Worm (Caenorhabditis elegans) whole organism, L1 larva: Measurements from ENCODE around the gene nhr-235.

Experiments used
- F16B12.6 ChIP-seq: fragments of 150-350 bp; optimal IDR thresholded peaks from 2 replicates; lab custom pipeline; 2014; ENCODE audit warnings: missing biosample characterization, missing genetic modification characterization
- alr-1 ChIP-seq: fragments of 200-800 bp; sonication (Bioruptor generic); optimal IDR thresholded peaks from 2 replicates; lab custom pipeline; 2018; ENCODE audit warnings: borderline replicate concordance, mild to moderate bottlenecking, missing genetic modification characterization, missing compliant biosample characterization
- ceh-63 ChIP-seq: fragments of 200-800 bp; sonication (Bioruptor generic); optimal IDR thresholded peaks from 2 replicates; lab custom pipeline; 2018; ENCODE audit warnings: mild to moderate bottlenecking, missing genetic modification characterization, missing compliant biosample characterization
- ceh-88 ChIP-seq: fragments of 200-800 bp; sonication (Bioruptor generic); IDR thresholded peaks from 2 replicates; pipeline ENCODE4 v1.3.6; 2022; ENCODE audit warnings: missing genetic modification characterization, missing compliant biosample characterization
- ceh-90 ChIP-seq: sonication (generic microtip); optimal IDR thresholded peaks from 2 replicates; lab custom pipeline; 2016; ENCODE audit warnings: missing genetic modification characterization, missing compliant biosample characterization
- efl-1 ChIP-seq, 4 experiments: fragments of 150-350 bp; optimal IDR thresholded peaks in 3 of 4; peaks in 1 of 4; 1 replicate in 1 of 4; 2 replicates in 3 of 4; lab custom pipeline; 2014; ENCODE audit warnings: missing biosample characterization in 2 of 4, missing genetic modification characterization in 2 of 4, missing genetic modification reagents in 2 of 4
- efl-3 ChIP-seq: fragments of 200-800 bp; sonication (Bioruptor generic); optimal IDR thresholded peaks from 2 replicates; lab custom pipeline; 2018; ENCODE audit warnings: mild to moderate bottlenecking, missing genetic modification characterization, missing compliant biosample characterization
- egl-13 ChIP-seq: sonication (generic microtip); optimal IDR thresholded peaks from 2 replicates; lab custom pipeline; 2016; ENCODE audit warnings: missing genotype, missing genetic modification reagents, missing genetic modification characterization, missing compliant biosample characterization
- egl-27 ChIP-seq, 2 experiments: fragments of 150-350 bp in 1 of 2; sonication (generic microtip); optimal IDR thresholded peaks; 3 replicates each; lab custom pipeline; 2017 to 2018; ENCODE audit warnings: missing biosample characterization in 2 of 2, missing genetic modification characterization in 2 of 2, missing genetic modification reagents in 2 of 2
- elt-2 ChIP-seq: sonication (generic microtip); optimal IDR thresholded peaks from 2 replicates; lab custom pipeline; 2016; ENCODE audit warnings: missing genetic modification characterization, mild to moderate bottlenecking, inconsistent platforms, missing compliant biosample characterization, missing genetic modification reagents
- grh-1 ChIP-seq: fragments of 200-800 bp; sonication (Bioruptor generic); IDR thresholded peaks from 2 replicates; pipeline ENCODE4 v1.3.6; 2022; ENCODE audit warnings: missing genetic modification reagents, missing genetic modification characterization, missing compliant biosample characterization
- hpl-2 ChIP-seq: fragments of 150-350 bp; optimal IDR thresholded peaks from 2 replicates; lab custom pipeline; 2014; ENCODE audit warnings: missing biosample characterization, missing genetic modification reagents, missing genetic modification characterization
- irx-1 ChIP-seq: sonication (generic microtip); optimal IDR thresholded peaks from 2 replicates; lab custom pipeline; 2016; ENCODE audit warnings: missing genetic modification characterization, missing compliant biosample characterization
- lin-13 ChIP-seq: fragments of 150-350 bp; optimal IDR thresholded peaks from 2 replicates; lab custom pipeline; 2014; ENCODE audit warnings: missing biosample characterization, missing genetic modification reagents, missing genetic modification characterization
- lin-14 ChIP-seq: fragments of 200-800 bp; sonication (Bioruptor generic); optimal IDR thresholded peaks from 2 replicates; lab custom pipeline; 2018; ENCODE audit warnings: mild to moderate bottlenecking, missing genetic modification characterization, moderate library complexity, missing compliant biosample characterization
- lin-35 ChIP-seq, 2 experiments: fragments of 150-350 bp; optimal IDR thresholded peaks; 2 replicates each; lab custom pipeline; 2014; ENCODE audit warnings: missing biosample characterization in 2 of 2, missing genetic modification characterization in 2 of 2, missing genetic modification reagents in 2 of 2
- lir-3 ChIP-seq: sonication (generic microtip); optimal IDR thresholded peaks from 2 replicates; lab custom pipeline; 2016; ENCODE audit warnings: mild to moderate bottlenecking, missing genetic modification characterization, moderate library complexity, missing compliant biosample characterization; ENCODE audit not compliant: poor library complexity
- lsy-2 ChIP-seq, 2 experiments: fragments of 150-350 bp; optimal IDR thresholded peaks; 2 replicates each; lab custom pipeline; 2014; ENCODE audit warnings: missing biosample characterization in 2 of 2, missing genetic modification characterization in 2 of 2
- mab-9 ChIP-seq: fragments of 200-800 bp; sonication (Bioruptor generic); IDR thresholded peaks from 2 replicates; pipeline ENCODE4 v1.3.6; 2022; ENCODE audit warnings: missing genetic modification reagents, missing genetic modification characterization, missing compliant biosample characterization
- mef-2 ChIP-seq: fragments of 150-350 bp; optimal IDR thresholded peaks from 2 replicates; lab custom pipeline; 2014; ENCODE audit warnings: missing biosample characterization, missing genetic modification characterization
- nhr-11 ChIP-seq: fragments of 150-350 bp; optimal IDR thresholded peaks from 2 replicates; lab custom pipeline; 2014; ENCODE audit warnings: missing biosample characterization, missing genetic modification characterization
- nhr-20 ChIP-seq: sonication (generic microtip); optimal IDR thresholded peaks from 2 replicates; lab custom pipeline; 2016; ENCODE audit warnings: mild to moderate bottlenecking, missing genetic modification characterization, missing compliant biosample characterization
- nhr-237 ChIP-seq: fragments of 150-350 bp; optimal IDR thresholded peaks from 2 replicates; lab custom pipeline; 2014; ENCODE audit warnings: missing biosample characterization, missing genetic modification characterization
- nhr-71 ChIP-seq: sonication (generic microtip); optimal IDR thresholded peaks from 2 replicates; lab custom pipeline; 2016; ENCODE audit warnings: mild to moderate bottlenecking, missing genetic modification characterization, moderate library complexity, missing compliant biosample characterization
- nhr-85 ChIP-seq: sonication (generic microtip); peaks from one replicate; lab custom pipeline; 2016; ENCODE audit warnings: missing genetic modification characterization, inconsistent platforms, missing compliant biosample characterization
- nhr-90 ChIP-seq: sonication (generic microtip); optimal IDR thresholded peaks from 2 replicates; lab custom pipeline; 2016; ENCODE audit warnings: mild to moderate bottlenecking, missing genetic modification characterization, missing compliant biosample characterization; ENCODE audit not compliant: poor library complexity
- pag-3 ChIP-seq: sonication (generic microtip); optimal IDR thresholded peaks from 2 replicates; lab custom pipeline; 2017; ENCODE audit warnings: missing genetic modification characterization, mild to moderate bottlenecking, missing compliant biosample characterization, antibody characterized with exemption, borderline replicate concordance; ENCODE audit not compliant: insufficient read depth
- snpc-4 ChIP-seq: fragments of 150-350 bp; optimal IDR thresholded peaks from 2 replicates; lab custom pipeline; 2014; ENCODE audit warnings: missing biosample characterization, missing genetic modification characterization
- sox-4 ChIP-seq: sonication (generic microtip); optimal IDR thresholded peaks from 2 replicates; lab custom pipeline; 2016; ENCODE audit warnings: missing genetic modification characterization, missing compliant biosample characterization
- swsn-7 ChIP-seq: sonication (generic microtip); optimal IDR thresholded peaks from 2 replicates; lab custom pipeline; 2016; ENCODE audit warnings: missing genetic modification characterization, missing compliant biosample characterization
- tbx-2 ChIP-seq: sonication (generic microtip); optimal IDR thresholded peaks from 2 replicates; lab custom pipeline; 2016; ENCODE audit warnings: missing genetic modification characterization, missing compliant biosample characterization
- unc-130 ChIP-seq: fragments of 150-350 bp; optimal IDR thresholded peaks from 2 replicates; lab custom pipeline; 2017; ENCODE audit warnings: missing biosample characterization, missing genetic modification characterization, inconsistent platforms

The nhr-235 gene

DNA sequence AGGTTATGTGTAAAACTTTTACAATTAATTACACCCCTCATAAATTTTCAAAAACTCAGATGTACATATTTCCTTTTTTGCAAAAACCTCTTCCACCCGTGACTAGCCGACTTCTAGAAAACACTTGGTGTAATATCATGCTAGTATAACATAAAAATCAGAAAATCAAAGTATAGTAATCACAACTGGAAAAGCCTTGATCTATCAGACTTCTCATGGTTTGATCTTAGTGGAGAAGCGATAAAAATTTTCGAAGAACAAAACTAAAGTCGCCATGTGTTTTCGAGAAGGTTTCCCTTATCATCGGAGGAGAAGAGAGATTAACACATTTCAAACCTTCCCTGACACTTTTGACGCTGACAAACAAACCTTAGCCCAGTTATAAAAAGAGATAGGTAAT, 11.9 kb upstream of the nhr-235 start, which contains the start of gene nspe-5 (continued):
- TF ChIP-seq mab-9 (GFP tag; lab: Robert Waterston, UW) (no peak), lin-13 (GFP tag; lab: Kevin White, UChicago) (no peak), elt-2 (tag; lab: Kevin White, UChicago) (no peak), irx-1 (tag; lab: Kevin White, UChicago) (no peak), lsy-2 (tag; optimal IDR thresholded peaks at IDR 0.05; lab: Kevin White, UChicago) (no peak), nhr-237 (tag; lab: Kevin White, UChicago) (no peak), egl-27 (tag; optimal IDR thresholded peaks at IDR 0.05; lab: Kevin White, UChicago) (no peak), egl-13 (tag; lab: Kevin White, UChicago) (no peak), lir-3 (tag; lab: Kevin White, UChicago) (no peak), nhr-20 (tag; lab: Kevin White, UChicago) (peak; percentile 34), swsn-7 (tag; lab: Kevin White, UChicago) (no peak), lin-35 (GFP tag; optimal IDR thresholded peaks at IDR 0.05; lab: Kevin White, UChicago) (no peak), alr-1 (no peak), efl-3 (GFP tag; lab: Kevin White, UChicago) (no peak), sox-4 (tag; lab: Kevin White, UChicago) (no peak), mef-2 (tag; lab: Kevin White, UChicago) (no peak), F16B12.6 (tag; lab: Kevin White, UChicago) (no peak), snpc-4 (tag; lab: Kevin White, UChicago) (no peak)

ce11 chrII:12629387-12629786, 11.1 kb upstream of the nhr-235 start, which contains the start of gene Y38E10A.28:
Y38E10A.28 (plus strand) TSS chrII:12629687.
- no peak for TF ChIP-seq pag-3 (tag; lab: Kevin White, UChicago)
- TF ChIP-seq nhr-71 = no peak
- no peak for TF ChIP-seq efl-1 (optimal IDR thresholded peaks at IDR 0.05; lab: Kevin White, UChicago)
- no peak for TF ChIP-seq efl-1 (GFP tag; optimal IDR thresholded peaks at IDR 0.05 in 1 of 2; lab: Kevin White, UChicago)
- TF ChIP-seq nhr-85 (tag; lab: Kevin White, UChicago) = no peak
- TF ChIP-seq mef-2 (tag; lab: Kevin White, UChicago) = no peak
- no peak for TF ChIP-seq unc-130 (tag; lab: Kevin White, UChicago)
- no peak for TF ChIP-seq ceh-88 (GFP tag; lab: Robert Waterston, UW)
- no peak for TF ChIP-seq tbx-2 (tag; lab: Kevin White, UChicago)
- TF ChIP-seq ceh-63 = no peak
- TF ChIP-seq nhr-90 (tag; lab: Kevin White, UChicago) = no peak
- no peak for TF ChIP-seq sox-4 (tag; lab: Kevin White, UChicago)
- no peak for TF ChIP-seq hpl-2 (GFP tag; lab: Kevin White, UChicago)
- no peak for TF ChIP-seq nhr-11 (tag; lab: Kevin White, UChicago)

DNA sequence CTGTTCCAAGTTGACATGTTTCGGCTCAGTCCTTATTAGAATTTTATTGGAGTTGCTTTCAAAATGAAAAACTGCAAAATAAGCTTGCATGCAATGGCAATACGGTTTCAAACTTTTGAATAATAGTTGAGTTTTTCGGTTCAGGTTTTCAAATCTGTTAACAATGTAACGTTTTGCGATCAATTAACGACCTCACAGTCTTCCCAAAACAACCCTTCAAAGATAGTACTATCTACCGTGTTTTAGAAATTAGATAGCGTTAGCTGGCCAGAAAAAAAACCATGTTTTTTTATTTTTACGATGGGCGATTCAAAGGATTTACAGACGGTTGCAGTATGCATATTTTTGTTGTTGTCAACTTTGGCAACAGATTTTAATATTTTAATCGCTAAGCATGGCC, 9.6 kb upstream of the nhr-235 start, which contains the start of gene Y38E10A.34:
TSS of gene Y38E10A.34 (plus strand) at position 301 of the 400 bp plus-strand sequence.
- TF ChIP-seq nhr-90 (tag; lab: Kevin White, UChicago) (no peak), nhr-71 (no peak), nhr-85 (tag; lab: Kevin White, UChicago) (peak; percentile 53), grh-1 (GFP tag; lab: Robert Waterston, UW) (no peak), efl-1 (optimal IDR thresholded peaks at IDR 0.05; lab: Kevin White, UChicago) (no peak), efl-1 (GFP tag; optimal IDR thresholded peaks at IDR 0.05 in 1 of 2; lab: Kevin White, UChicago) (peak in 1 of 2 experiments; percentile 18), lin-14 (GFP tag; lab: Kevin White, UChicago) (no peak)

DNA sequence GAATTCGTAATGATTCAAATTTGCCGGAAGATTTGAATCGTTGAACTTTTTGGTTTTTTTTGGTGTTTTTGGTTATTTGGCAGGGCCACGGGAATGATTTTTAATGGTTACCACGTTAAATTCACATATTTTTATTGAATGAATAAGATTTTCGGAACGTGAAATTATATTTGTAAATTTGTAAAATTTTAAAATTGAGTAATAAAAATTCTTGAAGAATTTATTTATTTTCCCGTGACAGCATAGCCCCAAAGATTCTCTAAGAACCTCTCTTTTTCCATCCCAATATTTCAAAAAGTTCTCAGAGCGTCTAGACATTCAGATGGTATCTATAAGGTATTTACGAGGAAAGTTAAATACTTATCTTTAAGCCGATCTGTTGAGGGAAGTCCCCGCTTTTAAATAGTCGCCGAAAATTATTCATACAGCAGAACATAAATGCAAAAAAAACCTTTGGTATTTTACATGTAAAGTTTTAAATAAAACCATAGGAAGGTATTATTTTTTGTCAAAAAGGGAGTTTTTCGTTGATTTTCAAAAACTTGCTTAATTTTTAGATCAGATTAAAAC, 5.6 kb upstream of the nhr-235 start, which contains the start of gene Y38E10A.17:
TSS of gene Y38E10A.17 (minus strand) at position 51 of the 570 bp plus-strand sequence.
- TF ChIP-seq nhr-85 (tag; lab: Kevin White, UChicago) = peak; percentile 67
- no peak for TF ChIP-seq ceh-90 (tag; lab: Kevin White, UChicago)
